Worm (Caenorhabditis elegans) whole organism, L4/young adult: ENCODE measurements around the gene fbxb-48.

ENCODE experiments used
- W03F9.2 ChIP-seq: fragments of 150-350 bp; optimal IDR thresholded peaks from 2 replicates; lab custom pipeline; 2014; ENCODE audit warnings: missing biosample characterization, missing genetic modification characterization
- dao-5 ChIP-seq: sonication (generic microtip); optimal IDR thresholded peaks from 2 replicates; lab custom pipeline; 2016; ENCODE audit warnings: missing genotype, missing genetic modification characterization, moderate library complexity, missing compliant biosample characterization
- him-1 ChIP-seq: sonication (generic microtip); optimal IDR thresholded peaks from 2 replicates; lab custom pipeline; 2016; ENCODE audit warnings: missing genotype, missing genetic modification reagents, missing genetic modification characterization, missing compliant biosample characterization

- TF ChIP-seq him-1 (tag; lab: Kevin White, UChicago): no peak
- TF ChIP-seq dao-5 (tag; lab: Kevin White, UChicago): no peak
- TF ChIP-seq W03F9.2 (tag; lab: Kevin White, UChicago): no peak
These were observed 23.5 kb upstream of the fbxb-48 start, which contains the start of gene F36H5.12 for ce11 chrII:1742535-1742934.
